Fruit fly (Drosophila melanogaster) S2 (cell line): Measurements from ENCODE around the gene CG34286.

Experiments used
- CG8478 ChIP-seq: fragments of >200 bp; optimal IDR thresholded peaks from 2 replicates; lab custom pipeline; 2018
- CTCF ChIP-seq, 2 experiments: fragments of >200 bp; optimal IDR thresholded peaks; 2 replicates each; lab custom pipeline; 2018

- TF ChIP-seq CG8478 (lab: Kevin White, UChicago) (no peak), CTCF (optimal IDR thresholded peaks at IDR 0.05; lab: Kevin White, UChicago) (no peak)
These were observed at the start of gene CG34286 for dm6 chr3R:19715827-19716226.
